Worm (Caenorhabditis elegans): Measurements from ENCODE around the gene zig-10.
A peak's percentile ranks its signal among the peaks of the same experiment; 100 is the strongest.

Gene zig-10

ce11 chrII:6365237-6365815 is 33.2 kb upstream of the zig-10 start, which contains the start of the genes ani-2 and clec-88 (continued):
- TF ChIP-seq let-526 (GFP tag; IDR thresholded peaks at IDR 0.05) (no peak), F22D6.2 (tag; optimal IDR thresholded peaks at IDR 0.05) (no peak)

- TF ChIP-seq ceh-79 (tag; optimal IDR thresholded peaks at IDR 0.05) (no peak), ceh-40 (GFP tag; IDR thresholded peaks at IDR 0.05) (no peak), let-607 (tag; optimal IDR thresholded peaks at IDR 0.05) (no peak), lin-26 (GFP tag; IDR thresholded peaks at IDR 0.05) (no peak), B0336.3 (GFP tag; IDR thresholded peaks at IDR 0.05) (peak; percentile 39; the same call in 1 of the 2 replicates), lin-54 (GFP tag; optimal IDR thresholded peaks at IDR 0.05) (peak; percentile 24), attf-3 (GFP tag; conservative IDR thresholded peaks at IDR 0.05) (no peak), xnd-1 (tag; optimal IDR thresholded peaks at IDR 0.05) (no peak), D2030.7 (GFP tag; IDR thresholded peaks at IDR 0.05) (peak; percentile 7; the same call in 1 of the 2 replicates), F10E7.11 (tag; optimal IDR thresholded peaks at IDR 0.05) (no peak), madf-6 (GFP tag; IDR thresholded peaks at IDR 0.05) (peak; percentile 49)
Observed at ce11 chrII:6366696-6367095, 31.8 kb upstream of the zig-10 start, which contains the start of gene ctsa-4.1. TSS of gene ctsa-4.1 (plus strand) at chrII:6366996.

DNA sequence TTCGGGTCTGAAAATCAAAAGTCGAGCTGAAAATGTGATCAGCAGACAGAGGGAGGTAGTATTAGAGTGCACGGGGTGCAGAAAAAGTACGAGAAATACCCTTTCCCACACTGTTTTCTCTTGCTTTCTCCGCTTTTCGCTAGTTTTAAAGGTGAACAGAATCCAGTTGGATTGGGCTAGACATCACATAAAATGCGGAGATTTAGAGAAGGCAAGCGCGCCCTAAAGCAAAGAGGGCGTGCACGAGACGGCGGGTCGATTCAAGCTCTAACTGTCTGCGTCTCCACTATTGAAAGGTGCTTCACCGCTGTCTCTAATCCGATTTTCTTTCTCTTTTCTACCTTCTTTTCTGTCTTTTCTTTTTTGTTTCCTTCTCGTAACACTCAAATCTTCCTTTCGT is 28.4 kb upstream of the zig-10 start:
- TF ChIP-seq snpc-3.4 (tag; optimal IDR thresholded peaks at IDR 0.05) (peak; percentile 73), hrde-1 (tag; optimal IDR thresholded peaks at IDR 0.05; ENCODE audit: borderline replicate concordance) (no peak), mcd-1 (GFP tag; IDR thresholded peaks at IDR 0.05) (peak; percentile 95), ztf-28 (GFP tag; IDR thresholded peaks at IDR 0.05) (0 out of 2 replicates have a peak, but pooled peaks have one; percentile 6), madf-6 (GFP tag; IDR thresholded peaks at IDR 0.05) (peak; percentile 81), lsl-1 (GFP tag; optimal IDR thresholded peaks at IDR 0.05) (peak; percentile 75), gei-17 (GFP tag; optimal IDR thresholded peaks at IDR 0.05) (peak; percentile 3), tlf-1 (GFP tag; optimal IDR thresholded peaks at IDR 0.05) (peak; percentile 58), pbrm-1 (GFP tag; IDR thresholded peaks at IDR 0.05) (peak; percentile 92), sdz-38 (tag; optimal IDR thresholded peaks at IDR 0.05) (no peak), ztf-26 (tag; optimal IDR thresholded peaks at IDR 0.05) (peak; percentile 20), ceh-27 (GFP tag; optimal IDR thresholded peaks at IDR 0.05) (peak; percentile 78), attf-3 (GFP tag; conservative IDR thresholded peaks at IDR 0.05) (peak; percentile 45; the same call in 1 of the 2 replicates), K11D2.4 (GFP tag; IDR thresholded peaks at IDR 0.05) (peak; percentile 54), madf-8 (GFP tag; conservative IDR thresholded peaks at IDR 0.05) (peak; percentile 57), lir-1 (GFP tag; conservative IDR thresholded peaks at IDR 0.05) (peak; percentile 67; the same call in 1 of the 2 replicates), egrh-3 (GFP tag; IDR thresholded peaks at IDR 0.05) (peak; percentile 41; the same call in 1 of the 2 replicates), attf-6 (GFP tag; IDR thresholded peaks at IDR 0.05) (0 out of 2 replicates have a peak, but pooled peaks have one; percentile 25), snpc-4 (GFP tag; optimal IDR thresholded peaks at IDR 0.05) (no peak), snpc-4 (tag; optimal IDR thresholded peaks at IDR 0.05) (peak; percentile 31 to 63 (median 53)), rcor-1 (GFP tag; IDR thresholded peaks at IDR 0.05) (peak; percentile 64; the same call in 1 of the 2 replicates), lin-54 (GFP tag; optimal IDR thresholded peaks at IDR 0.05) (peak; percentile 72), cebp-1 (GFP tag; IDR thresholded peaks at IDR 0.05) (no peak), cebp-1 (tag; optimal IDR thresholded peaks at IDR 0.05) (peak; percentile 77), ceh-91 (GFP tag; IDR thresholded peaks at IDR 0.05) (peak; percentile 48; the same call in 1 of the 2 replicates), B0019.2 (GFP tag; conservative IDR thresholded peaks at IDR 0.05) (peak; percentile 40; the same call in 1 of the 2 replicates), zfh-2 (GFP tag; conservative IDR thresholded peaks at IDR 0.05) (peak; percentile 89), bed-2 (GFP tag; IDR thresholded peaks at IDR 0.05) (no peak), ZK185.1 (tag; optimal IDR thresholded peaks at IDR 0.05; ENCODE audit: poor library complexity, severe bottlenecking) (peak; percentile 74), ceh-100 (GFP tag; IDR thresholded peaks at IDR 0.05) (peak; percentile 66), pha-4 (tag; optimal IDR thresholded peaks at IDR 0.05) (no peak), hmg-20 (GFP tag; IDR thresholded peaks at IDR 0.05) (no peak), lin-35 (GFP tag; optimal IDR thresholded peaks at IDR 0.05) (peak in 1 of 3 experiments; percentile 48)
